Fruit fly (Drosophila melanogaster) whole organism, embryonic: Measurements from ENCODE around the gene CG31538.

ENCODE experiments used
- Antp ChIP-seq: fragments of 200-800 bp; sonication (Bioruptor generic); optimal IDR thresholded peaks from 3 replicates; lab custom pipeline; 2016; ENCODE audit warnings: missing biosample characterization, missing genetic modification characterization
- CG10654 ChIP-seq: fragments of 200-800 bp; sonication (Bioruptor generic); optimal IDR thresholded peaks from 2 replicates; lab custom pipeline; 2016; ENCODE audit warnings: missing biosample characterization, missing genetic modification characterization
- CG13123 ChIP-seq: fragments of 200-800 bp; sonication (Bioruptor generic); optimal IDR thresholded peaks from 2 replicates; lab custom pipeline; 2016; ENCODE audit warnings: missing biosample characterization, missing genetic modification characterization
- CG13287 ChIP-seq: fragments of 200-800 bp; sonication (Bioruptor generic); IDR thresholded peaks from 2 replicates; pipeline ENCODE4 v1.3.6; 2022; ENCODE audit warnings: missing biosample characterization, missing genetic modification characterization; ENCODE audit not compliant: partially characterized antibody
- CG14860 ChIP-seq: fragments of 200-800 bp; sonication (Bioruptor generic); IDR thresholded peaks from 3 replicates; pipeline ENCODE4 v1.3.6; 2022; ENCODE audit warnings: missing biosample characterization, missing genetic modification characterization; ENCODE audit not compliant: partially characterized antibody
- CG1529 ChIP-seq: fragments of 200-800 bp; sonication (Bioruptor generic); optimal IDR thresholded peaks from 3 replicates; lab custom pipeline; 2018; ENCODE audit warnings: missing biosample characterization, missing genetic modification characterization
- CG15514 ChIP-seq: fragments of 200-800 bp; sonication (Bioruptor generic); optimal IDR thresholded peaks from 3 replicates; lab custom pipeline; 2017; ENCODE audit warnings: missing biosample characterization, missing genetic modification characterization, mild to moderate bottlenecking, moderate library complexity, missing genetic modification reagents
- CG15696 ChIP-seq: fragments of 200-800 bp; sonication (Bioruptor generic); optimal IDR thresholded peaks from 2 replicates; lab custom pipeline; 2019; ENCODE audit warnings: missing biosample characterization, mild to moderate bottlenecking, missing genetic modification characterization, moderate library complexity
- CG17385 ChIP-seq: fragments of 200-800 bp; sonication (Bioruptor generic); optimal IDR thresholded peaks from 3 replicates; lab custom pipeline; 2018; ENCODE audit warnings: missing biosample characterization, mild to moderate bottlenecking, missing genetic modification characterization
- CG17612 ChIP-seq: fragments of 200-800 bp; sonication (Bioruptor generic); IDR thresholded peaks from 2 replicates; pipeline ENCODE4 v1.3.6; 2022; ENCODE audit warnings: missing biosample characterization, missing genetic modification characterization
- CG17829 ChIP-seq: fragments of 200-800 bp; optimal IDR thresholded peaks from 2 replicates; lab custom pipeline; 2019; ENCODE audit warnings: missing biosample characterization, mild to moderate bottlenecking, missing genetic modification characterization, moderate library complexity
- CG2120 ChIP-seq: fragments of 200-800 bp; sonication (Bioruptor generic); optimal IDR thresholded peaks from 3 replicates; lab custom pipeline; 2016; ENCODE audit warnings: missing biosample characterization, missing genetic modification characterization
- CG30020 ChIP-seq: fragments of 200-800 bp; optimal IDR thresholded peaks from 2 replicates; lab custom pipeline; 2019; ENCODE audit warnings: missing biosample characterization, mild to moderate bottlenecking, missing genetic modification characterization, moderate library complexity
- CG3995 ChIP-seq: fragments of 200-800 bp; sonication (Bioruptor generic); optimal IDR thresholded peaks from 3 replicates; lab custom pipeline; 2016; ENCODE audit warnings: missing biosample characterization, missing genetic modification characterization
- CG4282 ChIP-seq: fragments of 200-800 bp; sonication (Bioruptor generic); optimal IDR thresholded peaks from 2 replicates; lab custom pipeline; 2016; ENCODE audit warnings: missing biosample characterization, missing genetic modification characterization
- CG4820 ChIP-seq: fragments of 200-800 bp; sonication (Bioruptor generic); optimal IDR thresholded peaks from 3 replicates; lab custom pipeline; 2016; ENCODE audit warnings: missing biosample characterization, missing genetic modification characterization
- CG5180 ChIP-seq: fragments of 200-800 bp; sonication (Bioruptor generic); optimal IDR thresholded peaks from 3 replicates; lab custom pipeline; 2017; ENCODE audit warnings: missing biosample characterization, missing genetic modification characterization, mild to moderate bottlenecking, moderate library complexity, missing genetic modification reagents
- CG7839 ChIP-seq: fragments of 200-800 bp; sonication (Bioruptor generic); optimal IDR thresholded peaks from 3 replicates; lab custom pipeline; 2018; ENCODE audit warnings: missing biosample characterization, mild to moderate bottlenecking, missing genetic modification characterization, moderate library complexity
- CG9437 ChIP-seq: fragments of 200-800 bp; sonication (Bioruptor generic); optimal IDR thresholded peaks from 2 replicates; lab custom pipeline; 2018; ENCODE audit warnings: missing biosample characterization, mild to moderate bottlenecking, missing genetic modification characterization
- Doc2 ChIP-seq: fragments of 200-800 bp; sonication (Bioruptor generic); IDR thresholded peaks from 2 replicates; pipeline ENCODE4 v1.3.6; 2022; ENCODE audit warnings: missing biosample characterization, missing genetic modification characterization
- E2f2 ChIP-seq: fragments of 200-800 bp; sonication (Bioruptor generic); IDR thresholded peaks from 2 replicates; pipeline ENCODE4 v1.3.6; 2022; ENCODE audit warnings: missing biosample characterization, missing genetic modification characterization
- HLH3B ChIP-seq: fragments of 200-800 bp; sonication (Bioruptor generic); IDR thresholded peaks from 2 replicates; pipeline ENCODE4 v1.3.6; 2022; ENCODE audit warnings: missing biosample characterization, missing genetic modification characterization
- HmgZ ChIP-seq: fragments of 200-800 bp; sonication (Bioruptor generic); optimal IDR thresholded peaks from 2 replicates; lab custom pipeline; 2018; ENCODE audit warnings: missing biosample characterization, mild to moderate bottlenecking, missing genetic modification characterization
- Nf-YB ChIP-seq: fragments of 200-800 bp; sonication (Bioruptor generic); optimal IDR thresholded peaks from 3 replicates; lab custom pipeline; 2019; ENCODE audit warnings: missing biosample characterization, mild to moderate bottlenecking, missing genetic modification characterization, moderate library complexity
- Optix ChIP-seq: fragments of 200-800 bp; sonication (Bioruptor generic); IDR thresholded peaks from 3 replicates; pipeline ENCODE4 v1.3.6; 2022; ENCODE audit warnings: missing biosample characterization, missing genetic modification characterization
- Ravus ChIP-seq: fragments of 200-800 bp; sonication (Bioruptor generic); IDR thresholded peaks from 2 replicates; pipeline ENCODE4 v1.3.6; 2022; ENCODE audit warnings: missing biosample characterization, missing genetic modification characterization
- Sox100B ChIP-seq: fragments of 200-800 bp; sonication (Bioruptor generic); optimal IDR thresholded peaks from 3 replicates; lab custom pipeline; 2018; ENCODE audit warnings: missing biosample characterization, mild to moderate bottlenecking, missing genetic modification characterization
- aop ChIP-seq: fragments of 200-800 bp; sonication (Bioruptor generic); IDR thresholded peaks from 2 replicates; pipeline ENCODE4 v1.3.6; 2022; ENCODE audit warnings: missing biosample characterization, missing genetic modification characterization
- ap ChIP-seq: fragments of 200-800 bp; sonication (Bioruptor generic); IDR thresholded peaks from 2 replicates; pipeline ENCODE4 v1.3.6; 2022; ENCODE audit warnings: missing biosample characterization, missing genetic modification characterization
- cad ChIP-seq: fragments of >200 bp; optimal IDR thresholded peaks from 2 replicates; lab custom pipeline; 2017; ENCODE audit warnings: missing biosample characterization, missing genetic modification characterization
- danr ChIP-seq: fragments of 200-800 bp; sonication (Bioruptor generic); IDR thresholded peaks from 2 replicates; pipeline ENCODE4 v1.3.6; 2022; ENCODE audit warnings: missing biosample characterization, missing genetic modification characterization
- disco-r ChIP-seq: fragments of 200-800 bp; sonication (Bioruptor generic); optimal IDR thresholded peaks from 2 replicates; lab custom pipeline; 2016; ENCODE audit warnings: missing biosample characterization, missing genetic modification characterization
- gro ChIP-seq: fragments of 200-800 bp; sonication (Bioruptor generic); optimal IDR thresholded peaks from 2 replicates; lab custom pipeline; 2016; ENCODE audit warnings: missing biosample characterization, missing genetic modification characterization
- hth ChIP-seq: fragments of >200 bp; optimal IDR thresholded peaks from 2 replicates; lab custom pipeline; 2017; ENCODE audit warnings: inconsistent platforms
- jigr1 ChIP-seq: fragments of 200-800 bp; sonication (Bioruptor generic); IDR thresholded peaks from 3 replicates; pipeline ENCODE4 v1.3.6; 2022; ENCODE audit warnings: missing biosample characterization, missing genetic modification characterization
- ken ChIP-seq: fragments of 200-800 bp; sonication (Bioruptor generic); IDR thresholded peaks from 3 replicates; pipeline ENCODE4 v1.3.6; 2022; ENCODE audit warnings: missing biosample characterization, missing genetic modification characterization
- lbe ChIP-seq: fragments of 200-800 bp; sonication (Bioruptor generic); optimal IDR thresholded peaks from 2 replicates; lab custom pipeline; 2016; ENCODE audit warnings: missing biosample characterization, mild to moderate bottlenecking, missing genetic modification characterization
- sqz ChIP-seq: fragments of 200-800 bp; sonication (Bioruptor generic); optimal IDR thresholded peaks from 3 replicates; lab custom pipeline; 2018; ENCODE audit warnings: missing biosample characterization, mild to moderate bottlenecking, missing genetic modification characterization
- stc ChIP-seq: fragments of 200-800 bp; sonication (Bioruptor generic); IDR thresholded peaks from 2 replicates; pipeline ENCODE4 v1.3.6; 2022; ENCODE audit warnings: missing biosample characterization, missing genetic modification characterization
- stwl ChIP-seq: fragments of 200-800 bp; sonication (Bioruptor generic); optimal IDR thresholded peaks from 3 replicates; lab custom pipeline; 2018; ENCODE audit warnings: missing biosample characterization, mild to moderate bottlenecking, missing genetic modification characterization, moderate library complexity
- trh ChIP-seq: fragments of 200-800 bp; sonication (Bioruptor generic); optimal IDR thresholded peaks from 2 replicates; lab custom pipeline; 2016; ENCODE audit warnings: missing biosample characterization, missing genetic modification characterization
- unpg ChIP-seq: fragments of 200-800 bp; sonication (Bioruptor generic); optimal IDR thresholded peaks from 3 replicates; lab custom pipeline; 2018; ENCODE audit warnings: missing biosample characterization, mild to moderate bottlenecking, missing genetic modification characterization, moderate library complexity

CG31538 gene

dm6 chr3R:5270806-5271205 is 6.8 kb downstream of the CG31538 start (continued):
- TF ChIP-seq ken (GFP tag; lab: Robert Waterston, UW) = peak; percentile 14; the same call in 1 of the 3 replicates
- no peak for TF ChIP-seq Antp
- TF ChIP-seq Optix = no peak
- no peak for TF ChIP-seq CG4282
- no peak for TF ChIP-seq CG13123
- no peak for TF ChIP-seq sqz
- TF ChIP-seq Ravus (GFP tag; lab: Robert Waterston, UW) = no peak
- TF ChIP-seq CG15514 (GFP tag; lab: Kevin White, UChicago) = no peak
- TF ChIP-seq CG17829 (tag; lab: Kevin White, UChicago) = peak; percentile 10
- no peak for TF ChIP-seq CG10654 (GFP tag; lab: Kevin White, UChicago)
- TF ChIP-seq CG15696 = no peak
- TF ChIP-seq Doc2 (GFP tag; lab: Robert Waterston, UW) = no peak
- no peak for TF ChIP-seq Nf-YB
- TF ChIP-seq stc = 0 out of 2 replicates have a peak, but pooled peaks have one; percentile 19
- TF ChIP-seq CG1529 (GFP tag; lab: Kevin White, UChicago) = no peak
- peak; percentile 12 for TF ChIP-seq Sox100B
- TF ChIP-seq danr (GFP tag; lab: Robert Waterston, UW) = no peak
- no peak for TF ChIP-seq E2f2 (GFP tag; lab: Robert Waterston, UW)
- TF ChIP-seq HLH3B = 0 out of 2 replicates have a peak, but pooled peaks have one; percentile 5
- TF ChIP-seq trh (GFP tag; lab: Kevin White, UChicago) = no peak
- no peak for TF ChIP-seq CG17385 (GFP tag; lab: Kevin White, UChicago)
- TF ChIP-seq hth (lab: Kevin White, UChicago) = no peak
- TF ChIP-seq gro = no peak
- TF ChIP-seq CG17612 (GFP tag; lab: Robert Waterston, UW) = no peak
- TF ChIP-seq disco-r (GFP tag; lab: Kevin White, UChicago) = no peak
- no peak for TF ChIP-seq CG30020 (tag; lab: Kevin White, UChicago)
- TF ChIP-seq CG5180 = no peak
- TF ChIP-seq CG7839 (tag; lab: Kevin White, UChicago) = no peak
- peak; percentile 10 for TF ChIP-seq CG2120 (GFP tag; lab: Kevin White, UChicago)
- no peak for TF ChIP-seq CG14860 (GFP tag; lab: Robert Waterston, UW)
- no peak for TF ChIP-seq jigr1 (GFP tag; lab: Robert Waterston, UW)

DNA sequence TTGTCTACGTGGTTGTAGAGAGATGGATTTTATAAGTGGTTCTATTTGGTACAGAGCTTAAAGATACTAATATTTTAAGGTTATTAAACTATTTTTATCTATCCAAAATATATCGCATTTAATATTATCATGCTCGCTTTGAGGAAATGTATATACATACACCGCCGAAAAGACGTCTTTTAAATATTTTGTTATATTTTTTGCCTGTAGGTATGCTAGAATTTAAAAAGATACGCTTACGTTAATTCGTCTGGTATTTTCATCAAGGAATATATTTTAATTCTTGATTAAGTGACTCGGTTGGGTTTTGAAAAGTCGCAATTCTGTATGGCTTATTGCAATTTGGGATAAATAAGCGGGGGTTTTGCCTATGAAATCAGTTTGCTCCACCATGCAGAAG is 9.1 kb downstream of the CG31538 start:
- TF ChIP-seq CG9437 (GFP tag; lab: Kevin White, UChicago) (peak; percentile 97), HmgZ (tag; lab: Kevin White, UChicago) (peak; percentile 11), ap (no peak), lbe (GFP tag; lab: Kevin White, UChicago) (peak; percentile 31), CG3995 (peak; percentile 77), CG13287 (GFP tag; lab: Robert Waterston, UW) (no peak; the same call in 1 of the 2 replicates)

- no peak for TF ChIP-seq stwl (tag; lab: Kevin White, UChicago)
- TF ChIP-seq unpg (GFP tag; lab: Kevin White, UChicago) = no peak
- TF ChIP-seq CG4820 = no peak
- TF ChIP-seq cad (GFP tag; lab: Kevin White, UChicago) = peak; percentile 30
- TF ChIP-seq aop = no peak
These were observed 11.4 kb downstream of the CG31538 start for dm6 chr3R:5266282-5266681.
